Fruit fly (Drosophila melanogaster) whole organism, embryonic: ENCODE data around the gene Gmap.

Experiments
- Hr3 ChIP-seq: fragments of 200-800 bp; sonication (Bioruptor generic); optimal IDR thresholded peaks from 3 replicates; lab custom pipeline; 2016; ENCODE audit warnings: missing biosample characterization, missing genetic modification characterization
- Sry-β ChIP-seq: fragments of 200-800 bp; sonication (Bioruptor generic); optimal IDR thresholded peaks from 2 replicates; lab custom pipeline; 2018; ENCODE audit warnings: missing biosample characterization, mild to moderate bottlenecking, missing genetic modification characterization, moderate library complexity
- eyg ChIP-seq: fragments of 200-800 bp; sonication (Bioruptor generic); optimal IDR thresholded peaks from 3 replicates; lab custom pipeline; 2016; ENCODE audit warnings: missing biosample characterization, missing genetic modification characterization
- h ChIP-seq: fragments of >200 bp; optimal IDR thresholded peaks from 2 replicates; lab custom pipeline; 2017

DNA sequence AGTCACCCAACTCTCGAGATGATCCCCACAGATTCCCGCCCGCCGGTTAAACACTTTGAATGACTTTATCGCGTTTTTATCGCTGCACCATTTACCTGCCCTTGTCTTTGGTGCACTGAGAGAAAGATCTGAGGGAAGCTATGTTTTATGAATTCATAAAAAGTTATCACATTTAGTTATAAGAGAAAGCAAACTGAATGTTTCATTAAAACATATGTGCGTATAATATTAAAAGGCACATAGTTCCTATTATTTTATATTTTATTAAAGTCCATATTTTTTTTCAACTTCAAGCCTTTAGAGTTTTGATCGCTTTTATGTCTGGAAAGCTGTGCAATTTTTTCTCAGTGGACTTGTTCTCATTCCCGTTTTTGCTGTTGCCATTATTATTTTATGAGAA lies 43.6 kb downstream of the Gmap start:
- TF ChIP-seq eyg (no peak), Hr3 (no peak), Sry-β (GFP tag; lab: Kevin White, UChicago) (no peak), h (lab: Kevin White, UChicago) (no peak)
